Worm (Caenorhabditis elegans): Measurements from ENCODE around the gene R08D7.4.

ce11 chrIII:9022535-9022934 is 50.8 kb downstream of the R08D7.4 start, which contains the start of gene F59B2.14:
- TF ChIP-seq C34F6.9 (tag; optimal IDR thresholded peaks at IDR 0.05) (no peak), ceh-82 (tag; optimal IDR thresholded peaks at IDR 0.05) (no peak), unc-55 (GFP tag; optimal IDR thresholded peaks at IDR 0.05) (no peak), R02D3.7 (tag; optimal IDR thresholded peaks at IDR 0.05) (no peak), nhr-77 (tag; optimal IDR thresholded peaks at IDR 0.05) (no peak), lsy-2 (tag; optimal IDR thresholded peaks at IDR 0.05) (no peak), F13H6.1 (tag; optimal IDR thresholded peaks at IDR 0.05) (no peak), sma-9 (GFP tag; optimal IDR thresholded peaks at IDR 0.05) (no peak), sma-9 (tag; optimal IDR thresholded peaks at IDR 0.05) (no peak), blmp-1 (tag; optimal IDR thresholded peaks at IDR 0.05; ENCODE audit: insufficient read depth) (no peak), nhr-237 (tag; optimal IDR thresholded peaks at IDR 0.05) (no peak), zag-1 (tag; optimal IDR thresholded peaks at IDR 0.05) (no peak), elt-3 (tag; optimal IDR thresholded peaks at IDR 0.05) (no peak), lin-11 (tag; optimal IDR thresholded peaks at IDR 0.05) (no peak), snpc-4 (tag; optimal IDR thresholded peaks at IDR 0.05) (no peak)
